Fruit fly (Drosophila melanogaster) whole organism, embryonic: Measurements from ENCODE around the gene CG11670.

Experiments
- Abd-B ChIP-seq: fragments of 200-800 bp; sonication (Bioruptor generic); optimal IDR thresholded peaks from 2 replicates; lab custom pipeline; 2018; ENCODE audit warnings: missing biosample characterization, mild to moderate bottlenecking, missing genetic modification characterization, moderate library complexity
- Atf3 ChIP-seq: fragments of 200-800 bp; sonication (Bioruptor generic); optimal IDR thresholded peaks from 3 replicates; lab custom pipeline; 2016; ENCODE audit warnings: missing biosample characterization, missing genetic modification characterization
- BEAF-32 ChIP-seq: fragments of 200-800 bp; sonication (Bioruptor generic); optimal IDR thresholded peaks from 3 replicates; lab custom pipeline; 2017; ENCODE audit warnings: missing biosample characterization, missing genetic modification characterization, mild to moderate bottlenecking, moderate library complexity, missing genetic modification reagents
- Bteb2 ChIP-seq: fragments of 200-800 bp; sonication (Bioruptor generic); optimal IDR thresholded peaks from 2 replicates; lab custom pipeline; 2016; ENCODE audit warnings: missing biosample characterization, missing genetic modification characterization
- CG1024 ChIP-seq: fragments of 200-800 bp; sonication (Bioruptor generic); IDR thresholded peaks from 2 replicates; pipeline ENCODE4 v1.3.6; 2022; ENCODE audit warnings: missing biosample characterization, missing genetic modification characterization
- CG11723 ChIP-seq: fragments of 200-800 bp; sonication (Bioruptor generic); optimal IDR thresholded peaks from 2 replicates; lab custom pipeline; 2017; ENCODE audit warnings: missing biosample characterization, mild to moderate bottlenecking, missing genetic modification characterization
- CG12744 ChIP-seq: fragments of 200-800 bp; sonication (Bioruptor generic); optimal IDR thresholded peaks from 2 replicates; lab custom pipeline; 2016; ENCODE audit warnings: missing biosample characterization, missing genetic modification characterization
- CG13894 ChIP-seq: fragments of 200-800 bp; sonication (Bioruptor generic); optimal IDR thresholded peaks from 3 replicates; lab custom pipeline; 2018; ENCODE audit warnings: missing biosample characterization, mild to moderate bottlenecking, missing genetic modification characterization, moderate library complexity
- CG14050 ChIP-seq: fragments of 200-800 bp; sonication (Bioruptor generic); IDR thresholded peaks from 3 replicates; pipeline ENCODE4 v1.3.6; 2022; ENCODE audit warnings: missing biosample characterization, missing genetic modification characterization
- CG14667 ChIP-seq: fragments of 200-800 bp; sonication (Bioruptor generic); IDR thresholded peaks from 2 replicates; pipeline ENCODE4 v1.3.6; 2022; ENCODE audit warnings: missing biosample characterization, missing genetic modification characterization
- CG14965 ChIP-seq: fragments of 200-800 bp; sonication (Bioruptor generic); optimal IDR thresholded peaks from 2 replicates; lab custom pipeline; 2016; ENCODE audit warnings: missing biosample characterization, missing genetic modification characterization, borderline replicate concordance
- CG2199 ChIP-seq: fragments of 200-800 bp; sonication (Bioruptor generic); IDR thresholded peaks from 3 replicates; pipeline ENCODE4 v1.3.6; 2022; ENCODE audit warnings: missing biosample characterization, missing genetic modification characterization
- CG3281 ChIP-seq: fragments of 200-800 bp; sonication (Bioruptor generic); optimal IDR thresholded peaks from 3 replicates; lab custom pipeline; 2017; ENCODE audit warnings: missing biosample characterization, mild to moderate bottlenecking, missing genetic modification characterization
- CG3838 ChIP-seq: fragments of 200-800 bp; sonication (Bioruptor generic); optimal IDR thresholded peaks from 3 replicates; lab custom pipeline; 2016; ENCODE audit warnings: missing biosample characterization, missing genetic modification characterization
- CG4730 ChIP-seq: fragments of 200-800 bp; sonication (Bioruptor generic); IDR thresholded peaks from 2 replicates; pipeline ENCODE4 v1.3.6; 2022; ENCODE audit warnings: missing biosample characterization, missing genetic modification characterization
- CG4820 ChIP-seq: fragments of 200-800 bp; sonication (Bioruptor generic); optimal IDR thresholded peaks from 3 replicates; lab custom pipeline; 2016; ENCODE audit warnings: missing biosample characterization, missing genetic modification characterization
- CG4854 ChIP-seq: fragments of 200-800 bp; sonication (Bioruptor generic); optimal IDR thresholded peaks from 2 replicates; lab custom pipeline; 2016; ENCODE audit warnings: missing biosample characterization, missing genetic modification characterization, inconsistent platforms
- CG5953 ChIP-seq: fragments of 200-800 bp; sonication (Bioruptor generic); IDR thresholded peaks from 2 replicates; pipeline ENCODE4 v1.3.6; 2022; ENCODE audit warnings: missing biosample characterization, missing genetic modification characterization
- CG6654 ChIP-seq: fragments of 200-800 bp; sonication (Bioruptor generic); optimal IDR thresholded peaks from 2 replicates; lab custom pipeline; 2017; ENCODE audit warnings: missing biosample characterization, mild to moderate bottlenecking, missing genetic modification characterization
- CG7745 ChIP-seq: fragments of 200-800 bp; sonication (Bioruptor generic); optimal IDR thresholded peaks from 2 replicates; lab custom pipeline; 2018; ENCODE audit warnings: missing biosample characterization, mild to moderate bottlenecking, missing genetic modification characterization, moderate library complexity
- CG8478 ChIP-seq: fragments of >200 bp; optimal IDR thresholded peaks from 2 replicates; lab custom pipeline; 2018
- CG9609 ChIP-seq: fragments of 200-800 bp; sonication (Bioruptor generic); optimal IDR thresholded peaks from 3 replicates; lab custom pipeline; 2016; ENCODE audit warnings: missing biosample characterization, missing genetic modification characterization
- CG9817 ChIP-seq: fragments of 200-800 bp; sonication (Bioruptor generic); optimal IDR thresholded peaks from 2 replicates; lab custom pipeline; 2018; ENCODE audit warnings: missing biosample characterization, mild to moderate bottlenecking, missing genetic modification characterization, moderate library complexity
- Dip3 ChIP-seq: fragments of 200-800 bp; sonication (Bioruptor generic); optimal IDR thresholded peaks from 3 replicates; lab custom pipeline; 2016; ENCODE audit warnings: missing biosample characterization, missing genetic modification characterization
- Dll ChIP-seq: fragments of 200-800 bp; sonication (Bioruptor generic); IDR thresholded peaks from 4 replicates; pipeline ENCODE4 v1.3.6; 2022; ENCODE audit warnings: missing biosample characterization, missing genetic modification characterization; ENCODE audit not compliant: partially characterized antibody
- HmgZ ChIP-seq: fragments of 200-800 bp; sonication (Bioruptor generic); optimal IDR thresholded peaks from 2 replicates; lab custom pipeline; 2018; ENCODE audit warnings: missing biosample characterization, mild to moderate bottlenecking, missing genetic modification characterization
- Lhr ChIP-seq: fragments of 200-800 bp; sonication (Bioruptor generic); optimal IDR thresholded peaks from 3 replicates; lab custom pipeline; 2017; ENCODE audit warnings: mild to moderate bottlenecking, missing biosample characterization, missing genetic modification reagents, missing genetic modification characterization
- MBD-R2 ChIP-seq: fragments of 200-800 bp; sonication (Bioruptor generic); IDR thresholded peaks from 2 replicates; pipeline ENCODE4 v1.3.6; 2022; ENCODE audit warnings: missing biosample characterization, missing genetic modification characterization
- MTF-1 ChIP-seq: fragments of 200-800 bp; sonication (Bioruptor generic); optimal IDR thresholded peaks from 2 replicates; lab custom pipeline; 2018; ENCODE audit warnings: missing biosample characterization, mild to moderate bottlenecking, missing genetic modification characterization, borderline replicate concordance
- Sox102F ChIP-seq: fragments of 200-800 bp; sonication (Bioruptor generic); optimal IDR thresholded peaks from 2 replicates; lab custom pipeline; 2018; ENCODE audit warnings: missing biosample characterization, mild to moderate bottlenecking, missing genetic modification characterization, moderate library complexity
- al ChIP-seq: fragments of 200-800 bp; sonication (Bioruptor generic); IDR thresholded peaks from 2 replicates; pipeline ENCODE4 v1.3.6; 2022; ENCODE audit warnings: missing biosample characterization, missing genetic modification characterization
- ap ChIP-seq: fragments of 200-800 bp; sonication (Bioruptor generic); IDR thresholded peaks from 2 replicates; pipeline ENCODE4 v1.3.6; 2022; ENCODE audit warnings: missing biosample characterization, missing genetic modification characterization
- ato ChIP-seq: fragments of 200-800 bp; sonication (Bioruptor generic); IDR thresholded peaks from 2 replicates; pipeline ENCODE4 v1.3.6; 2022; ENCODE audit warnings: missing biosample characterization, missing genetic modification characterization; ENCODE audit not compliant: partially characterized antibody
- crol ChIP-seq: fragments of 200-800 bp; sonication (Bioruptor generic); IDR thresholded peaks from 2 replicates; pipeline ENCODE4 v1.3.6; 2022; ENCODE audit warnings: missing biosample characterization, missing genetic modification characterization
- da ChIP-seq: fragments of 200-800 bp; sonication (Bioruptor generic); optimal IDR thresholded peaks from 2 replicates; lab custom pipeline; 2016; ENCODE audit warnings: missing biosample characterization, missing genetic modification characterization
- dimm ChIP-seq: fragments of 200-800 bp; sonication (Bioruptor generic); IDR thresholded peaks from 2 replicates; pipeline ENCODE4 v1.3.6; 2022; ENCODE audit warnings: missing biosample characterization, missing genetic modification characterization
- fd96Cb ChIP-seq: fragments of 200-800 bp; sonication (Bioruptor generic); optimal IDR thresholded peaks from 2 replicates; lab custom pipeline; 2018; ENCODE audit warnings: missing biosample characterization, mild to moderate bottlenecking, missing genetic modification characterization, moderate library complexity
- fru ChIP-seq: fragments of >200 bp; optimal IDR thresholded peaks from 2 replicates; lab custom pipeline; 2017
- gce ChIP-seq: fragments of 200-800 bp; sonication (Bioruptor generic); IDR thresholded peaks from 3 replicates; pipeline ENCODE4 v1.3.6; 2022; ENCODE audit warnings: missing biosample characterization, missing genetic modification characterization
- gcm ChIP-seq: fragments of 200-800 bp; sonication (Bioruptor generic); optimal IDR thresholded peaks from 2 replicates; lab custom pipeline; 2019; ENCODE audit warnings: missing biosample characterization, mild to moderate bottlenecking, missing genetic modification characterization, moderate library complexity
- hb ChIP-seq: fragments of 200-800 bp; sonication (Bioruptor generic); IDR thresholded peaks from 3 replicates; pipeline ENCODE4 v1.3.6; 2022; ENCODE audit warnings: missing biosample characterization, missing genetic modification characterization; ENCODE audit not compliant: partially characterized antibody
- hbn ChIP-seq: fragments of 200-800 bp; sonication (Bioruptor generic); IDR thresholded peaks from 2 replicates; pipeline ENCODE4 v1.3.6; 2022; ENCODE audit warnings: missing biosample characterization, missing genetic modification characterization; ENCODE audit not compliant: partially characterized antibody
- ind ChIP-seq: fragments of 200-800 bp; sonication (Bioruptor generic); optimal IDR thresholded peaks from 3 replicates; lab custom pipeline; 2016; ENCODE audit warnings: missing biosample characterization, missing genetic modification characterization
- lola ChIP-seq, 3 experiments: fragments of >200 bp in 2 of 3; fragments of 200-800 bp in 1 of 3; sonication (Bioruptor generic) in 1 of 3; optimal IDR thresholded peaks; 2 replicates each; lab custom pipeline; 2017 to 2019; ENCODE audit warnings: missing biosample characterization in 3 of 3, missing genetic modification characterization in 3 of 3, mild to moderate bottlenecking in 1 of 3, moderate library complexity in 1 of 3
- nom ChIP-seq: fragments of 200-800 bp; sonication (Bioruptor generic); optimal IDR thresholded peaks from 2 replicates; lab custom pipeline; 2017; ENCODE audit warnings: missing biosample characterization, missing genetic modification characterization, mild to moderate bottlenecking, moderate library complexity, missing genetic modification reagents
- sens-2 ChIP-seq: fragments of 200-800 bp; sonication (Bioruptor generic); IDR thresholded peaks from 2 replicates; pipeline ENCODE4 v1.3.6; 2022; ENCODE audit warnings: missing biosample characterization, missing genetic modification characterization
- slbo ChIP-seq: fragments of 200-800 bp; sonication (Bioruptor generic); IDR thresholded peaks from 2 replicates; pipeline ENCODE4 v1.3.6; 2022; ENCODE audit warnings: missing biosample characterization, missing genetic modification characterization
- wor ChIP-seq: fragments of 200-800 bp; sonication (Bioruptor generic); IDR thresholded peaks from 2 replicates; pipeline ENCODE4 v1.3.6; 2022; ENCODE audit warnings: missing biosample characterization, missing genetic modification characterization
- zfh2 ChIP-seq: fragments of 200-800 bp; sonication (Bioruptor generic); optimal IDR thresholded peaks from 2 replicates; lab custom pipeline; 2016; ENCODE audit warnings: missing biosample characterization, missing genetic modification characterization

CG11670 gene

DNA sequence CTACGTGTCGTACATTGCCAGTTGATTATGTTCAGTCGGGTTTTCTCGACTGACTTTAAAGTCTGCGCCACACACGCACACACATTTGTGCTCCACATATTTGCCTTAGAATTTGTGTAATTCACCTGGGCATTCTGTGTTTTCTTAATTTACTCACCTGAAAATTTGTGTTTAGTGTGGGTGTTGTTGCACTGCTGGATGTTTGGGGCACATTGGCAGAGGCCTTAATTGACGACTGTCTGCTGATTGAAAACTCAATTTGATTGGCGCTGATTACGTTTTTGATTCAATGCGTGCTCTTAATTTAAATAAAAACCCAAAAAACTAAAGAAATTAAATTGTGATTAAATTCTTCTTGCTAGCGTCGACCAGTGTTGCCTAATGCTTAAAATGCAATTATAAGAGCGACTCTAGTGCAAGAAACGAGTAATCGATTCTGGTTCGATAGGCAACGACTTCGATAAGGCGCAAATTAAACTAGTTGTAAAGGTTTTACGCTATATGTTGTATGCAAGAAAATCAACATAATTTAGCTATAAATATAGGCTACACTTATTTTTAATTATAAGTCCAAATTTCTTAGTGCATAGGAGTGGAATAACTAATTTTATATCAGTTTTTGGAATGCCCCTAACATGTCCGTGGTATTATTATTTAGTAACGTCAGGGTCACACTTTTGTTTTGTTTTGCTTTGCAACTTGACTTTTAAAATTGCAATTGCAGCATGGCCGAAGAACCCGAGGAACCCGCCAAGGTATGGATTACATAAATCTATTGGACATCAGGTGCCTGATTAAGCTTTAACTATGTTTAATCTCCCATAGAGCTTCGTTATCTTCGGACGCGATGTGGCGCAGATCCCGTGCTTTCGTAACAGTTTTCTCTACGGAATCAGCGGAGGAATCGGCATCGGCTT, 11.3 kb upstream of the CG11670 start, which contains the start of the genes CG46281 and CG46280 (continued):
- TF ChIP-seq Lhr (GFP tag; lab: Kevin White, UChicago), result no peak
- TF ChIP-seq ap (GFP tag; lab: Robert Waterston, UW), result no peak
- no peak for TF ChIP-seq CG14667 (GFP tag; lab: Robert Waterston, UW)
- TF ChIP-seq CG6654 (GFP tag; lab: Kevin White, UChicago), result no peak
- TF ChIP-seq wor (GFP tag; lab: Robert Waterston, UW), result no peak
- TF ChIP-seq zfh2, result peak; percentile 33
- TF ChIP-seq CG7745 (tag; lab: Kevin White, UChicago), result no peak
- no peak for TF ChIP-seq CG4820 (GFP tag; lab: Kevin White, UChicago)
- TF ChIP-seq dimm (GFP tag; lab: Robert Waterston, UW), result no peak
- TF ChIP-seq HmgZ (tag; lab: Kevin White, UChicago), result peak; percentile 35
- TF ChIP-seq CG1024 (GFP tag; lab: Robert Waterston, UW), result no peak
- TF ChIP-seq CG2199 (GFP tag; lab: Robert Waterston, UW), result no peak
- TF ChIP-seq CG4854 (GFP tag; lab: Kevin White, UChicago), result peak; percentile 15
- TF ChIP-seq nom (GFP tag; lab: Kevin White, UChicago), result no peak
- no peak; the same call in 1 of the 2 replicates for TF ChIP-seq ato (GFP tag; lab: Robert Waterston, UW)
- no peak for TF ChIP-seq Atf3
- peak; percentile 74; the same call in 3 of the 4 replicates for TF ChIP-seq Dll (GFP tag; lab: Robert Waterston, UW)
- no peak for TF ChIP-seq CG4730 (GFP tag; lab: Robert Waterston, UW)
- no peak for TF ChIP-seq CG5953 (GFP tag; lab: Robert Waterston, UW)
- TF ChIP-seq CG3838 (GFP tag; lab: Kevin White, UChicago), result no peak
- no peak for TF ChIP-seq crol
- no peak for TF ChIP-seq fd96Cb (tag; lab: Kevin White, UChicago)
- no peak for TF ChIP-seq gce
- no peak for TF ChIP-seq Dip3 (GFP tag; lab: Kevin White, UChicago)
- TF ChIP-seq Bteb2 (GFP tag; lab: Kevin White, UChicago), result peak; percentile 54
- no peak for TF ChIP-seq CG3281 (GFP tag; lab: Kevin White, UChicago)
- no peak for TF ChIP-seq da (GFP tag; lab: Kevin White, UChicago)
- TF ChIP-seq CG14050 (GFP tag; lab: Robert Waterston, UW), result no peak
- no peak for TF ChIP-seq slbo (GFP tag; lab: Robert Waterston, UW)
- TF ChIP-seq CG12744, result no peak
- TF ChIP-seq CG8478 (lab: Kevin White, UChicago), result no peak
- no peak for TF ChIP-seq CG13894 (tag; lab: Kevin White, UChicago)
- TF ChIP-seq gcm (GFP tag; lab: Kevin White, UChicago), result no peak
- no peak for TF ChIP-seq MTF-1
- no peak for TF ChIP-seq al (GFP tag; lab: Robert Waterston, UW)
- no peak for TF ChIP-seq CG11723 (GFP tag; lab: Kevin White, UChicago)
- TF ChIP-seq lola (GFP tag; optimal IDR thresholded peaks at IDR 0.05; lab: Kevin White, UChicago), result peak in 1 of 3 experiments; percentile 30
- TF ChIP-seq CG9609 (GFP tag; lab: Kevin White, UChicago), result peak; percentile 47
- no peak for TF ChIP-seq sens-2 (GFP tag; lab: Robert Waterston, UW)
- peak; percentile 68 for TF ChIP-seq BEAF-32 (GFP tag; lab: Kevin White, UChicago)
- TF ChIP-seq hb (GFP tag; lab: Robert Waterston, UW), result peak; percentile 67; the same call in 2 of the 3 replicates
- no peak for TF ChIP-seq Abd-B (GFP tag; lab: Kevin White, UChicago)
- TF ChIP-seq Sox102F (GFP tag; lab: Kevin White, UChicago), result no peak
- TF ChIP-seq MBD-R2 (GFP tag; lab: Robert Waterston, UW), result peak; percentile 66
- no peak for TF ChIP-seq ind (GFP tag; lab: Kevin White, UChicago)
- peak; percentile 40; the same call in 1 of the 2 replicates for TF ChIP-seq hbn (GFP tag; lab: Robert Waterston, UW)
- no peak for TF ChIP-seq CG14965 (GFP tag; lab: Kevin White, UChicago)
- no peak for TF ChIP-seq fru (lab: Kevin White, UChicago)
- TF ChIP-seq CG9817 (tag; lab: Kevin White, UChicago), result no peak
